Worm (Caenorhabditis elegans): ENCODE data around the gene C41A3.2.

Gene C41A3.2

DNA sequence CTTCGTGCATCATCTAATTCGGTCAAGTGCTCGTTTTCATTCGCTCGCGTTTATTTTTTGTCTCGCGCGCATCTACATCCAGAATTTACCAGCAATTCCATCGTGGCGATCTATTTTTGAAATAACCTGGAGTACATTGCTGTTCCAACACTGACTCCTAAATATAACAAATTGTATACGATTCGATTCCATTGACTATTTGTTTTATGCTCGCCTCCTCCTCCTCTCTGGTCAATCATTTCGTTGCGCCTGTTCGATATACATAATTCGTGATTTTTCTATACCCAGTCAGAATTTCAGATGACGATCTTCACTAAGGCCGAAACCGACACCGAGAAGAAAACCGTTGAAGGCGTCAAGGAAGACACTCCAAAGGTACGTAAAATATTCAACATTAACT, 30.7 kb upstream of the C41A3.2 start, which contains the start of gene itm-2:
Gene itm-2 (plus strand): TSS at position 301 of the 400 bp plus-strand sequence.
- TF ChIP-seq cog-1 (tag; optimal IDR thresholded peaks at IDR 0.05) (no peak), ztf-29 (GFP tag; IDR thresholded peaks at IDR 0.05) (no peak), klf-2 (GFP tag; conservative IDR thresholded peaks at IDR 0.05) (no peak), med-1 (GFP tag; optimal IDR thresholded peaks at IDR 0.05; ENCODE audit: insufficient read depth) (no peak), T22C8.4 (GFP tag; IDR thresholded peaks at IDR 0.05) (no peak), ref-1 (GFP tag; conservative IDR thresholded peaks at IDR 0.05) (no peak), ztf-23 (GFP tag; IDR thresholded peaks at IDR 0.05) (no peak), tab-1 (GFP tag; IDR thresholded peaks at IDR 0.05) (no peak), flt-1 (GFP tag; IDR thresholded peaks at IDR 0.05) (no peak)

DNA sequence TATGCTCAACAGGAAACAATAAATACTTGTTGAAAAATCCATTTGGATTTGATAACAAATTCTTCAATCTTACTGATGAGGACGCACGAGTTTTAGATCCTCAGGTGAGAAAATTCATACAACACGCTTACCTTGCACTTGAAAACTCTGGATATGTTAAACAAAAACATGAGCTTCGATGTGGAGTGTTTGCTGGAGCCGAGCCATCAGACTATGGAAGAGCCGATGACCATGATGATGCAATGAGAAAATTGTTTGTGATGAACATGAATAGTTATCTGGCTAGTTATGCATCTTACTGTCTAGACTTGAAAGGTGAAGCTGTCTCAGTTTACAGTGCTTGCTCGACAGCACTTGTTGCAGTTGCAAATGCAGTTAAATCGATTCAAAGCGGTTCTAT, 19.8 kb upstream of the C41A3.2 start:
- no peak for TF ChIP-seq flt-1 (GFP tag; IDR thresholded peaks at IDR 0.05)
- TF ChIP-seq T22C8.4 (GFP tag; IDR thresholded peaks at IDR 0.05): no peak
- TF ChIP-seq ref-1 (GFP tag; conservative IDR thresholded peaks at IDR 0.05): no peak
- TF ChIP-seq klf-2 (GFP tag; conservative IDR thresholded peaks at IDR 0.05): no peak

DNA sequence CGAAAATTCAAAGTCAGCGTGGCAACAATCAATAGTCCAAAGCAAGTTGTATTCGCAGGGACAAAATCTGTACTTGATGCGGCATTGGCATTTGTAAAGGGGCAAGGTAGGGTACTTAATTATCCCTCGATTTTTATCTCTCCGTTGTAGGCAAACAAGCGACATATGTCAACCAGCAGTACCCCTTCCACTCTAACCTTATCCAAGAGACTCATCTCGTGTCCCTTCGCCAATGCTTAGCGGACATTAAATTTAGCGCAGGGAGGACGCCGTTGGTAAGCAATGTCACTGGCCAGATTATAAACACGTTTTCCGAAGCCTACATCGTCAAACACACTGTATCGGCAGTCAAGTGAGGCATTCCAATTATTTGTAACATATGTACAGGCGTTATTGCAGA, 15.2 kb upstream of the C41A3.2 start:
- TF ChIP-seq klf-2 (GFP tag; conservative IDR thresholded peaks at IDR 0.05) (peak; percentile 61), ref-1 (GFP tag; conservative IDR thresholded peaks at IDR 0.05) (0 out of 2 replicates have a peak, but pooled peaks have one; percentile 23), ztf-23 (GFP tag; IDR thresholded peaks at IDR 0.05) (peak; percentile 91), ztf-29 (GFP tag; IDR thresholded peaks at IDR 0.05) (peak; percentile 76), cog-1 (tag; optimal IDR thresholded peaks at IDR 0.05) (peak; percentile 96), T22C8.4 (GFP tag; IDR thresholded peaks at IDR 0.05) (peak; percentile 67; the same call in 1 of the 2 replicates), flt-1 (GFP tag; IDR thresholded peaks at IDR 0.05) (no peak; the same call in none of the 2 replicates), tab-1 (GFP tag; IDR thresholded peaks at IDR 0.05) (peak; percentile 83), med-1 (GFP tag; optimal IDR thresholded peaks at IDR 0.05; ENCODE audit: insufficient read depth) (peak; percentile 61)

DNA sequence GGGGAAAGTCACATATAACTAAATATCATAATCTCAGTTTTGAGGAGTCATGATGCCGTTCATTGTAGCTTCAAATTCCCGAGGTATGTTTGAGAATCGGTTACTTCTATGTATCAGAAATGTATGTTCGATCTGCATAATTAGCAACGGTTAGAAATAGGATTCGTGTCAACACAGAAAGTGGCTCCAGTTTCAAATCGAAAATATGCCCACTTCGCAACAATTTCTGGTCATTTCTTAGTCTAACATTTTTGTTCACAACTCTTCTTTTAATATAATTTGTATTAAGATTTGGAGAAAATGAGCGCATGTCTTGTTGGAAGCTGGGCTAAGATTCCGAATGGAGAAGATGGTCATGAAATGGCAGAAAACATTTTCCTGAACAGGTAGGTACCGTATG, 640 bp downstream of the C41A3.2 start, which contains the start of gene pks-1:
Gene pks-1 (plus strand): TSS at position 301 of the 400 bp plus-strand sequence.
- TF ChIP-seq ztf-29 (GFP tag; IDR thresholded peaks at IDR 0.05) (no peak), med-1 (GFP tag; optimal IDR thresholded peaks at IDR 0.05; ENCODE audit: insufficient read depth) (no peak), ref-1 (GFP tag; conservative IDR thresholded peaks at IDR 0.05) (no peak), ztf-23 (GFP tag; IDR thresholded peaks at IDR 0.05) (no peak), klf-2 (GFP tag; conservative IDR thresholded peaks at IDR 0.05) (no peak), flt-1 (GFP tag; IDR thresholded peaks at IDR 0.05) (no peak)

DNA sequence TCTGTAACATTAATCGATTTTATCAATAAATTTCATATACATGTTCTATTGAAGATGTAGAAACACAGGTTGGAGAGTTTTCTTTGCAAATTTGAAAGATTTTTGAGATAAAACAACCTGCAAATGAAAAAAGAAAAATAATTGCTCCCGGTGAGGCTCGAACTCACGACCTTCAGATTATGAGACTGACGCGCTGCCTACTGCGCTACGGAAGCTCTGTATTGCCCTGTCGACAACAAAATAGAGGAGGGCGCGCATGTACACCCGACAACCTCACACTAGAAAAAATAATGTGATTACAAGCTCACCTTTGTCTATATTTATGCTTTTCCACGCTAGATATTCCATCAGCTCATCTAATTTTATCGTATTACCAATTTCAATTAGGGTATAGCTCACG, 6.9 kb downstream of the C41A3.2 start:
- peak; percentile 22 for TF ChIP-seq med-1 (GFP tag; optimal IDR thresholded peaks at IDR 0.05; ENCODE audit: insufficient read depth)
- peak; percentile 72 for TF ChIP-seq tab-1 (GFP tag; IDR thresholded peaks at IDR 0.05)
- TF ChIP-seq cog-1 (tag; optimal IDR thresholded peaks at IDR 0.05): no peak
- peak; percentile 48; the same call in 1 of the 2 replicates for TF ChIP-seq T22C8.4 (GFP tag; IDR thresholded peaks at IDR 0.05)
- TF ChIP-seq flt-1 (GFP tag; IDR thresholded peaks at IDR 0.05): no peak
- TF ChIP-seq klf-2 (GFP tag; conservative IDR thresholded peaks at IDR 0.05): peak; percentile 67; the same call in 1 of the 2 replicates
- TF ChIP-seq ztf-29 (GFP tag; IDR thresholded peaks at IDR 0.05): peak; percentile 72
- peak; percentile 63 for TF ChIP-seq ztf-23 (GFP tag; IDR thresholded peaks at IDR 0.05)

DNA sequence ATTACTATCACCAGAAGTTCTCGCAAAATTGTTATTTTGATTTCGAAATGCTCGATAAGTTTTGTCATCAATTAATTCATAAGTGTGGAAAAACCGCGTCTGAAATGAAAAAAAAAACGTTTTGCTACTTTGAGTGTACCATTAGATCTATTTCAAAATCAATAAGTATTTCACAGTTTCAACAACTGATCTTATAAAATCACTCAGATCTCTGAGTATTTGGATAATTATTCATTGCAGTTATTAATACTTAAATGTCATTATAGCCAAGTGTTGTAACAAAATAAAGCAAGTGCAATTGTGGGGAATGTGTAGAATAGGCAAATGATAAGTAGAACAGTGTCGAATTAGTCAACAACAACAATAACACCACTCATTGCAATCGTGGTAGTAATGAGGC, 7.8 kb downstream of the C41A3.2 start, which contains the start of gene C03F11.4:
Gene C03F11.4 (minus strand): TSS at position 101 of the 400 bp plus-strand sequence.
- TF ChIP-seq ref-1 (GFP tag; conservative IDR thresholded peaks at IDR 0.05) (no peak), flt-1 (GFP tag; IDR thresholded peaks at IDR 0.05) (no peak), tab-1 (GFP tag; IDR thresholded peaks at IDR 0.05) (no peak), med-1 (GFP tag; optimal IDR thresholded peaks at IDR 0.05; ENCODE audit: insufficient read depth) (no peak), klf-2 (GFP tag; conservative IDR thresholded peaks at IDR 0.05) (no peak), ztf-23 (GFP tag; IDR thresholded peaks at IDR 0.05) (no peak), cog-1 (tag; optimal IDR thresholded peaks at IDR 0.05) (no peak), ztf-29 (GFP tag; IDR thresholded peaks at IDR 0.05) (no peak), T22C8.4 (GFP tag; IDR thresholded peaks at IDR 0.05) (no peak)

DNA sequence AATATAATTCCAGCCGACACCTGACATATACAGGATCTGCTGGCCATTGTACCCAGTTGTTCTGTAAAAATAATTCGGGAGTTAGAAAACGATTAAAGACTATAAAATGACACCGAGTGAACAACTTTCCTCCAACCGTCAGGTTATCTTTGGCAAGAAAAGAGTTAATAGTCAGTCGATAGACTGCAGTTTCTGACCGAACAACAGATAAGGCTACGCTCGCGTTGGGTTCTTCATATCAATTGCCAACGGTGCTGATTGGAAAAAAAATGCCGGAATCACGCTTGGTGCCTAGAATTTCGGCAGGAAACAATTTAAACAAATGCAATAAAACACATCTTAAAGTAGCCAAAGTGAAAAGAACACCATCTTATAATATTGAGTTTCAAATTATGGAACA, 13.6 kb downstream of the C41A3.2 start, which contains the start of gene scav-1:
Gene scav-1 (minus strand): TSS at position 61 of the 400 bp plus-strand sequence.
- TF ChIP-seq med-1 (GFP tag; optimal IDR thresholded peaks at IDR 0.05; ENCODE audit: insufficient read depth) (no peak), ztf-23 (GFP tag; IDR thresholded peaks at IDR 0.05) (no peak), ref-1 (GFP tag; conservative IDR thresholded peaks at IDR 0.05) (no peak), ztf-29 (GFP tag; IDR thresholded peaks at IDR 0.05) (no peak), cog-1 (tag; optimal IDR thresholded peaks at IDR 0.05) (no peak), flt-1 (GFP tag; IDR thresholded peaks at IDR 0.05) (no peak)

DNA sequence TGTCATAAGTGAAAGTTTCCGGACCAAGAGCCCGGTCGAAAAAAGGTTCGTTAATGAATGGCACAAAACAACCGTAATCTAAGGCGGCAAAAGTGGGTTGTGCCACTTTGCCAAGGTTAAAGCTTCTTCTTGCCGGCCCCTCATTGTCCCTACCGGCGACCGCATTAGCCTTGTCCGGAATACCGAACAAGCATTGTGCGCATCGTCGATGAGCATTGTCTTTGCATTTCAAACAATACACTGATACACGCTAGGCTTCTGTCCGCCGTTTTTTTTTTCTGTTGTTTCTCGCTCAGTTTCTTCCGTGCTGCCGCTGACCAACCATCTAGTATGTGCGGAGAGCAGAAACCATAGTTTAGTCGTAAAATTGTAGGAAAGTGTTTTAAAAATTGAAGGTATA, 16.9 kb downstream of the C41A3.2 start, which contains the start of gene C03F11.2:
Gene C03F11.2 (minus strand): TSS at position 101 of the 400 bp plus-strand sequence.
- no peak for TF ChIP-seq ref-1 (GFP tag; conservative IDR thresholded peaks at IDR 0.05)

DNA sequence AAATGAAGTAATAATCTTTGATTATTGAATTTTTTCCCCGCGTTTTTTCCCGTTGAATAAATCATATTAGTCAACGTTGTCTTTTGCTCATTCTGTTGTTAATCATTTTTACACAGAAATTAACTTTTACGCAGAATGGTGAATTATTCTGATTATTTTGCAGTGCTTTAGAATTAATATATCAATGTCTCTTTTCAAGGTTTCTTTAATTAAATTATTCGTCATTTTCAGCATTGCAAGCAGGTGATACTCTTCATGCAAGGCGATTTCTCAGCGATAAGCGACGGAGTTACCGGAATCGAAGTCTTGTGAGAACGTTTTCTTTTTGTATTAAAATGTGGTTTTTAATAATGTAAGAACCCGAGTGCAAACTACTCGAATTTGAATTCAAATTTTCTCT, 26.5 kb downstream of the C41A3.2 start:
- TF ChIP-seq klf-2 (GFP tag; conservative IDR thresholded peaks at IDR 0.05) (no peak), T22C8.4 (GFP tag; IDR thresholded peaks at IDR 0.05) (no peak), med-1 (GFP tag; optimal IDR thresholded peaks at IDR 0.05; ENCODE audit: insufficient read depth) (no peak), tab-1 (GFP tag; IDR thresholded peaks at IDR 0.05) (no peak), cog-1 (tag; optimal IDR thresholded peaks at IDR 0.05) (no peak), ztf-29 (GFP tag; IDR thresholded peaks at IDR 0.05) (no peak), flt-1 (GFP tag; IDR thresholded peaks at IDR 0.05) (no peak)

DNA sequence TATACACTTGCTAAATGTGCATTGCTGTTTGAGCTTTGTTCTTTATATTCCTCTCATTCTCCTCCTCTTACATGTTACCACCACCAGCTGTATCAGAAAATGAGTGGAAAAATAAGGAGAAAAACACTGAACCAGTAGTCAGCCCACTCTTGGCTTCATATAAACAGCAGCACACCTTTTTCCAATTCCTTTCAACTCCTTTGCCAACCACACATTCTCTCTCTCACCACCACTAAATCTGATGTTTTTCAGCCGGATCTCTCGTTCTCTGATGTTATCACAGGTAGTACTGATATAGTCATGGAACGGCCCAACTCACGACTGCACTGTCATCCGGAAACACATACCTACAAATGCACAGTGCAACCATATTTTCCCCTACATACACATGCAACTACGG, 27.6 kb downstream of the C41A3.2 start, which contains the start of gene kcnl-3:
Gene kcnl-3 (plus strand): TSS at position 301 of the 400 bp plus-strand sequence.
- TF ChIP-seq ztf-29 (GFP tag; IDR thresholded peaks at IDR 0.05): no peak

Measured in whole organism, midembryonic.